Fruit fly (Drosophila melanogaster): ENCODE measurements around the gene CG14367.

CG14367 gene

DNA sequence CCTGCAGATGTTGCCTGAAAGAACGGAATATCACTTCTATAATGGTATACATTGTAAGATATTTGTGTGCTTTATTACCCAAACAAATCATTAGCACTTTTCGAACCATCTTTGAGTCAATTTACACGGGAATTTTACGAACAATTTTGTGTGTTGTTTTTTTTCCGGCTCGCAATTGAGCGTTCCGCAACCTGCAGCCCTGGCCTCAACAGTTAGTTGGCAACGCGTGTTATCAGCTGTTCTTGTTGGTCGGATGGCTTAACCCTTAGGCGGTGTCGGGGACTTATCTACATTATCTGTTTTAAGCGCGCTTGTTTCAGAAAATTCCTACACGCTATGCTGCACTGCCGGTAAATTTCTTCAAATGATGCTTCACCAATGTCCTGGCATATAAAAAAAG lies 16.8 kb downstream of the CG14367 start:
- TF ChIP-seq CG8478 (optimal IDR thresholded peaks at IDR 0.05) (no peak), CTCF (optimal IDR thresholded peaks at IDR 0.05) (peak in 1 of 2 experiments; percentile 22)

DNA sequence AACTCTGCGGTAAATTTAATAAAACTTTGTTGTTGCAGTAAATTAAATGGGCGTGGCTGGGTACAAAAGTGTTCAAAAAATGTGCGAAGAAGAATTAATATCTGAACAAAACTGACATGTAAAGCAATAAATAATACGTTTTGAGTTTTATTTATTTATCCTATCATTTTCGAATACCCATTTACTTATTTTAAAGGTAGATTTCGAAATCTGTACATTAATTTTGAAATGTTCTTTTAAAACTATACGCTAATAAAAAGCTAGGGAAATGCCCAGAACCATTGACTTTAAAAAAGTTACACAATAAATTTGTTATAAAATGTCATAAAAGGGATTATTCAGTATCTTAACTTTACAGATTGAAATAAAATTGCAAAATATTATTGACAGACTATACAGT lies 17.9 kb downstream of the CG14367 start, which contains the start of the genes primo-1 and primo-2:
Gene primo-1 (minus strand): TSS at position 101 of the 400 bp plus-strand sequence.
Gene primo-2 (minus strand): TSS at position 101 of the 400 bp plus-strand sequence.
- TF ChIP-seq CG8478 (optimal IDR thresholded peaks at IDR 0.05) (no peak), CTCF (optimal IDR thresholded peaks at IDR 0.05) (no peak)

DNA sequence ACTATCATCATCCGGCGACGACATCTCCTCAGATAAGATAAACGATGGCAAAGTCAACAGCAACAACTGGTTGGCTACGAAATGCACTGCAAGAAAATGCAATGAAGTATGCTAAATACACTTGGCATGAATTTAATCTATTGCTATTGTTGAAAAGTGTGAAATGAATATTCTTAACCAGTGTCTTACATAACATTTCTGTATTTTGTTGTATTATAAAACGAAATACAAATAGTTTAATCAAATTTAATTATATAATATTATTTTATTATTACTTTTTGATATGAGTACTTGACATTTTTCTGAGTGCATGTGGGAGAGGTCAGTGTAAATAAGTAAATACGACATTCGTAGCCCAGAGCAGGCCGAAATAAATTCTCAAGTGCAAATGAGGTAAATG lies 19.7 kb downstream of the CG14367 start:
- TF ChIP-seq CG8478 (optimal IDR thresholded peaks at IDR 0.05) (no peak), CTCF (optimal IDR thresholded peaks at IDR 0.05) (no peak)

DNA sequence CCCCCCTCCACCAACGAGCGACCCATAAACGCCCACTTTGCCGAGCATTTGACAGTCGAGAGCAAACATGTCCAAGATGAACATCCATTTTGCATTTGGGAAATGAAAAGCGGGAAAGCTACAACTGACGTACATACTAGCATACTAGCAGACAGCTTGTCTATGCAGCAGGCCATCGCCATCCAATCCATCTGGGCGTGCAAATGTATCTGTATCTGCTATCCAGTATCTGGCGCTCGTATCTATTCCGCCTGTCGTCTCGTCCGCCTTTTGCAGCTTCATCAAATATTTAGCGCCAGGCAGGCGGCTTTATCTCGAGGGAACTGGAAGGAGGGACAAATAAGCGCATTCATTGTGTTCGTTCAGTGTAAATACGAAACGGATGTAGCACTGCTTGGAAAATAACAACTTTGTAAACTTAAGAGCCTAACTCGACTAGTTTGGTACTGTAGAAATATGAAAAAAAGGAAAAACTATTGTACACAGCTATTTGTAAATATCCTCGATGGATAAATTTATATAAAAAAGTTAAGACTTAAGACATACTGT lies 20.2 kb downstream of the CG14367 start:
- no peak for TF ChIP-seq CTCF (optimal IDR thresholded peaks at IDR 0.05)
- no peak for TF ChIP-seq CG8478 (optimal IDR thresholded peaks at IDR 0.05)

DNA sequence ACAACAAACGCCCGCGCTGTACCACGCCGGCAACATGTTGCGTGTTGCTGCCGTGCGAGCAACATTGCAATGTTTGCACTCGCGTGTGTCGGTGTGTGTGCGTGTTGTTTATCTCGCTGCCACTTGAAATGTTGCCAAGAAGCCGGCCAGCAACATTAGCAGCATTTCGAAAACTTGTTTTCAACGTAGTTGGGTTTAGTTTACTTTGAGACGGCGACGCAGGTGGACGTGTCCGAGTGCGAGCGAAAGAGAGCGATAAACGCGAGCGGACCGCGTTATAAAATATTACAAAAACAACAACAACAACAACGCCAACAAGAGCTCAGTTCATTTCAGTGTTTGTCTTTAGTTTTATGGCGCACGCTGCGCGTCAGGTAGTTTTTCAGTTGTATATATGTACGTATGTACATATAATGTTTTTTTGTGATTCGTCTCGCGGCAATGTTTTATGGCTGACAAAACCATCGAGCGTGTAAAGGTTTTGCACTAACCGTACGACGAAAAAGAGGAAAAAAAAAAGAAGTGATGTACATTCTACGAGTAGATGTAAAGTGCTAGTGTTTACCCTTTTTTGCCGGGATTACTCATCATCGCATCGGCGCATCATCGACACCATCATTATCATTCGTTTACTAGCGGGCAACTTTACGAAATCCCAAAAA lies 21.3 kb downstream of the CG14367 start, which contains the start of gene kmr:
Gene kmr (plus strand): TSS at position 196 of the 662 bp plus-strand sequence.
- no peak for TF ChIP-seq CG8478 (optimal IDR thresholded peaks at IDR 0.05)
- TF ChIP-seq CTCF (optimal IDR thresholded peaks at IDR 0.05) = no peak

DNA sequence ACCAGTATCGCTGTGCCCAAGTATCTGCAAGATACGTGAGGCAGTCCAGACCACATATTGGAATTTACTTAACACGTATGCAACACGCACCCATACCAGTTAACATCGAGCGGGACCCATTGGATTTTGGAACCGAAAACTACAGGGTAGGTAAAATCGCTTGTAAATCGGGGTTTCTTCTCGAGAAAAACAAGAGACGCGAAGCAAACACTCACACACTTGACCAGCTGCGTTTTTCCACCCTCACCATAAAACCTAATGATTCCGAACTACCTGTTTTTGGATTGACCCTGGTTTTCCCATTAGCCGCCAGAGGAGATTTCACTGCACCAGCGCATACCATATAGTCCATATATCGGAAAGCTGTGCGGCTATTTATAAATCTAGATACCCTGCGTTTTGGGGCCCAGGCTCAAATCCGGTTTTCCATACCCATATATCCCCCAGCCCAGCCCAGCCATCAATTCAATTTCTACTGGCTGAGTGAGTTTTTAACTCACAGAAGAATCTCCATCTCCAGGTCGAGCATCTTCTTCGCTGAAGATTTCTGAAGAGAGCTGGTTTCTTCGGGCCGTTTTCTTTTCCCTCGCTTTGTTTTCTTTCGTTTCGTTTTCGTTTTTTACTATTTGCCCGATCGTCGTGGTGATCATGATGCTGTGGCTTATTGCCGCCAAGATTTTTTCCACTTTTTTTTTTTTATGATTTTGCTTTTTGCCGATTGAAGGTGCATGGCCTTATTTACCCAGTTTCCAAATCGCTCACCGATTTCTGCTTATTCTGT lies 22.0 kb downstream of the CG14367 start:
- TF ChIP-seq CG8478 (optimal IDR thresholded peaks at IDR 0.05) (no peak), CTCF (optimal IDR thresholded peaks at IDR 0.05) (no peak)

DNA sequence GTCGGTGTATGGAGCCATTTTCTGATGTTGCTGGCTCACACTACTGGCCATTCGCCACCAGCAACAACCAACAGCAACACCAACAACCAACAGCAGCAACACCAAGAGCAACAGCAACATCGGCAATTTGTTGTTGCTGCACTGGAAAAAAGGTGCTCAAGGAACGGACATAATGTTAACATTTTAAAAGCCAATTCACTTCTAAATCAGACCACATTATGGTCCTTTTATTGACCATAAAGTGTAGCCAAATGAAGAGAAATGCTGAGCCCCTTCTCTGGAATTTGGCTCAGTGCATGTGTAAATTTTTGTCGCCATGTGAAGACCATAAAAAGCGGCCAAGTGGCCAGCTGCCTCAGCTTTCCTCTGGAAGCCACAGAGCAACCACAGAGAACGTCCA lies 23.0 kb downstream of the CG14367 start:
- TF ChIP-seq CTCF (optimal IDR thresholded peaks at IDR 0.05) (no peak), CG8478 (optimal IDR thresholded peaks at IDR 0.05) (no peak)

DNA sequence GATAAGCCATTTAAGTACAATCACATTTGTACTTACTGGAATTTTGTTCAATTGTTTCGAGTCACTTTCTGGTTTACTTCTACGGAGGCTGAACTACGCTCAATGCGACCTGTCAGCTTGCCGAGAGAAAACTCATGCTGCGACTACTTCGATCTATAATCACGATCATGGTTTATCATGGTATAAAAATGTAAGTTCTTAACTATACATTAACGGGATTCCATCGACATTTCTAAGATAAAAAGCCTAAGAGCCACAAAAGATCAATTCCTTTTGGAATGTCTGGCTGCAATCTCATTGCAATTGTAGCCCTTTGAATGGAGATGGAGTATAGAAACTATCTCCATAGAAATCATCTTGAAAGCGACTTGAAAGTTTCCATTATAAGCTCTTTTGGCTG lies 24.2 kb downstream of the CG14367 start, which contains the start of gene Ubc87F:
Gene Ubc87F (minus strand): TSS at position 101 of the 400 bp plus-strand sequence.
- TF ChIP-seq CTCF (optimal IDR thresholded peaks at IDR 0.05) (no peak), CG8478 (optimal IDR thresholded peaks at IDR 0.05) (no peak)

DNA sequence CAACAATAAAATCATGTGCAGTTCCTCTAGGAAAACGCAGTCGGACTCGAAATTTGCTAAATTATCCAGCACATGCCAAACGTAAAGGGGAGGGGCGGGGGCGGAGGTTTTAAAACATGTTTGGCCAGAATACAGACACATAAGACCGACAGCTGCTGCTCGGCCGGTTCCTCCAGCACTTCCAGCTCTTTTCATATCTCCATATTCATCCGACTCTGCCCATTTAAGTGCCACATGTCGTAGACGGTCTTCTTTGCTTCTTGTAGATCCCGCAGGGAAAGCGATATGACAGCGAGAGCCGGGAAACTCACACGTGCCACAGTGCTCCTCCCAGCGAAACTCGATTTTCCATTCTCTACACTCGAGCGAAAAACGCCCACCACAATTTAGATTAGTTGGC lies 25.2 kb downstream of the CG14367 start:
- no peak for TF ChIP-seq CTCF (optimal IDR thresholded peaks at IDR 0.05)
- TF ChIP-seq CG8478 (optimal IDR thresholded peaks at IDR 0.05) = no peak

DNA sequence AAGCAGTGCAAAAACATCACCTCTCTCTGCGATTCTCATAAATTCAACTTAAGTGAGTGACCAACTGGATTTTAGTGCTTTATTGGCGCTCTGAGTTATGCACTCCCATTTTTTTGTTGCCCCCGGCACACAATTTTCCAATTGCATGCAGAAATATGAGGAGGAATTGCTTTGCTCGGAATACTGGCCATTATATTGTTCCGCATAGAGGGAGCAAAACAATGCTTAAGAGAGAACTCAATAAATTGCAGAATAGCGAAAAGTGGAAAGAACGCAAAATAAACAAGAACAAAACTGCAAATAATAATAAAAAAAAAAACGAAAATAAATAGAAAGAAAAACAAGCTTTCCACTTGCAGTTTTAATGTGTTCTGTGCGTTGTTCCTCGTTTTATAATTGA lies 26.9 kb downstream of the CG14367 start:
- TF ChIP-seq CTCF (optimal IDR thresholded peaks at IDR 0.05) (no peak), CG8478 (optimal IDR thresholded peaks at IDR 0.05) (no peak)

DNA sequence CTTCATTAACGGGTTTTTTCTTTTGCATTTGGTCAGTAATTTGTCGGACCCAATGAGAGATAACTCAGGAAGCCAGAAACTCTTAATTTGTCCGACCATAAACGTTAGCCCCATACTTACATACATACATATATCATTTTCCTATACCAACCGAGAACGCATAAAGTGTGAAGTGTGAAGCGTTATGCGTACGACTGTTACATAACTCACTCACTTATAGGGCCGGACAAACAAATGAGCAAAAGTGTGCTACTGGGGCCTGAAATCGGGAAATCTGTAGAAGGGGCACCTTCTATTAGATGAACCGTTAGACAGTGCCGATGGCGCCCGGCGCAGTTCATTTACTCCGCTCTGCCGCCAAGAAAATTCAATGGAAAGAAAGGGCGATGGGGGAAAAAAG lies 28.1 kb downstream of the CG14367 start:
- TF ChIP-seq CTCF (optimal IDR thresholded peaks at IDR 0.05) = no peak
- TF ChIP-seq CG8478 (optimal IDR thresholded peaks at IDR 0.05) = no peak

DNA sequence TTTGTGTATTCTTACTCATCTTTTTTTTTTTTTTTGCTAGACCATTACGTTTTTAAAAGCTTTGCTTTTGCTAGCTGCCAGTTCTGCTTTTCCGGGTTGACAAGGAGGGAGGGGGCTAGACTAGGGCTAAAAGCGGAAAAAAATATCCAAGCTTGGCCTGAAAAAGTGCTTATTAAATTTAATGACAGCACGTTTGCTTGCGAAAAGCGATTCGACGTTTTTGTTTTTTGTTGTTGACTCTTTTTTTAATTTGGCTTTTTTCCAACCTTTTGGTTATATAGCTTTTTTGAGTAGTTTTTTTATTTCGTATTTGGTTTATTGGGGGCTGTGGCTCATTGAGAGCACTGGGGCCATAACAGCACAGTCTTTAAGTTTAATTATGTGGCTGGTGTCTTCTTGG lies 28.6 kb downstream of the CG14367 start:
- TF ChIP-seq CG8478 (optimal IDR thresholded peaks at IDR 0.05) (no peak), CTCF (optimal IDR thresholded peaks at IDR 0.05) (no peak)

DNA sequence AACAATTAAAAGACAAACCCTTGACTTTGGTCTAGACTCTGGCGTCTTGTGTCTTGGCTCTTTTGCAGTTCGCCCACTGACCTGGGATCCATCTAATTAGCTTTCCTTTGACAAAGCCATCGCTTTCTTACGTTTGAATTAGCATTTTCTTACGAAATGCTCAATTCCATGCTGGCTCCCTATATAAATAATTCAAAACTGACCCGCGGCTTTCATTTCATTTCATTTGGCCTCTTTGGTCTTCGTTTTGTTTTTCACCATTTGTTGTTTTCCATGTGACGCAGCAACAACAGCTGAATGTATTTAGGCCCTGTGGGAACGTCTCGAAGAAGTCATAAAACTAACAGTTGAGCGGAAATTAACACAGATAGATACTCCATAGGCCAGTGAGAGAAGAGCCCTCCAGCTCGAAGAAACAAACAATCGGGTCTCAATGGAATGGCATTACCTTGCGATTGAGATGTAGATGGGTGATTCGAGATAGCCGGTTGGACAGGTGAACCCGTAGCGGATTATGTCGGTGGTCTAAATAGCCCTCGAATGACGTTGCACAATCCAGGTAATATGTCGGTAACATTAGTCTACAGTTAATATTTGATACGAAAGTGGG lies 30.3 kb downstream of the CG14367 start:
- no peak for TF ChIP-seq CG8478 (optimal IDR thresholded peaks at IDR 0.05)

DNA sequence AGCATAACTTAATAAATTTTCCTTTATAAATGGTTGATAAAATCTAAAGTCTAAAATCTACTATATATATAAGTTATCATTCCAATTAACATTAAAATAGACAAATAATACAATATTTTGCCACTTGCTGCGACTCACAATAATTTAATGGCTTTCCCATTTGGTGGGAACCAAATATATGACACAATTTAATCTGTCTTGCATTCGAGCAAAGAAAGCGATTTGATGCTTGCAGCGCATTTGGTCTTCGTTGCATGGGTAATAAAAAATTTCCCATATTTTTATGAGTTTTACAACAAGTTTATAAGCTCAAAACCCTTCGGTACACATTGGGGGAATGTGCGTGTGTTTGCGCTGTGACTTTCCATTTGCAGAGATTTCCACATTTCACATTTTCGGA lies 32.9 kb downstream of the CG14367 start:
- TF ChIP-seq CTCF (optimal IDR thresholded peaks at IDR 0.05) (no peak), CG8478 (optimal IDR thresholded peaks at IDR 0.05) (no peak)

DNA sequence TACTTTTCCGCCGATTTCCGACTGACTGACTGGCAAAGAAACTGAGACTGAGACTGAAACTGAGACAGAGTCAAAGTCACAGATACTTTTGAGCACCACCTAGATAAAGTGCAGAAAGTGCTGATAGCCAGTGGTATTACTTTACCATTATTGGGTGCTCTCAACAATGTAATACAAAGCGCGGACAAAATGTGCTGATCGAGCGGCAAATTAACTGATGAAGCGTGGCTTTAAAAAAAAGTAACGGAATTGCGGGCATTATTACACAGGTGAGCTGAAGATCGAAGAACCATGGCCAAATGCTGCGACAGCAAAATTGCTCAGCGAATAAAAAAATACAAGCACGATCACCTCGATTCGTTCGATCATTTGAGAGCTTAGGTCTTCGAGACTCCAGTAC lies 35.0 kb downstream of the CG14367 start:
- TF ChIP-seq CTCF (optimal IDR thresholded peaks at IDR 0.05) (no peak), CG8478 (optimal IDR thresholded peaks at IDR 0.05) (no peak)

Measured in S2 (cell line).